Fruit fly (Drosophila melanogaster): Measurements from ENCODE around the gene lic.

The lic gene

DNA sequence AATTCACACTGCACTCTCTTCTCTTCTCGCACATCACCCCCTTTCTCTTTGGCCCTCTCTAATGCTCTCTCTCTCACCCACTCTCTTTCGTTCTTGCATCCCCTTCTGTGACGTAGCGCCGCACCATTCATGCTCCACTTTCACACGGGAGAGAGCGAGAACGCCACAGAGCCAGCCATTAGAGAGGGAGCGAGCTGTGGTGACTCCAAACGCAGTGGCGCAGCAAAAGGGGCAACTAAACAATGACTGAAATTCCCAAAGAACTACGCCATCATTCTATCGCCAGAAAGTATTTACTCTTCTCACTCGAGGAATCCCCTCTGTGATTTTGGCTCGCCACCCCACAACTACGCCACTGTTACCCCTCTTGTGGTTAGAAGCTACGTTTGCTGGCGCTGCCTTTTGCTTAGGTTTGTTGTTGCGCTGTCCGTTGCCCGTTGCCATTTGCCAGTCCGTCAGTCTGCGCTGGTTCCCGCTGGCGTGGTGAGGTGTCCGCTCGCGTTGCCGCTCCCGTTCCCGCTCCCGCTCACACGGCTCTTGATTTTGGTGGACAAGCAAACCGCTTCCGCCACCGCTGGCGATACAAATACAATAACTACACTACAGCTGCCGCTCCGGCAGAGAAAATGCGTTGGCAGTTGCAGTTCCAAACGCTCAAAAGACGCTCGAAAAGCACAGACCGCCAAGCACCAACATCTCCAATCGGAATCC is 40.3 kb downstream of the lic start (continued):
- peak; percentile 98 for TF ChIP-seq ro (GFP tag; IDR thresholded peaks at IDR 0.05)
- TF ChIP-seq CG11247 (GFP tag; IDR thresholded peaks at IDR 0.05), result peak; percentile 99
- TF ChIP-seq Meics (GFP tag; optimal IDR thresholded peaks at IDR 0.05), result peak; percentile 99
- peak; percentile 98 for TF ChIP-seq lbe (GFP tag; optimal IDR thresholded peaks at IDR 0.05)
- peak; percentile 18; the same call in 1 of the 2 replicates for TF ChIP-seq inv (GFP tag; IDR thresholded peaks at IDR 0.05; ENCODE audit: partially characterized antibody)
- TF ChIP-seq exex (tag; optimal IDR thresholded peaks at IDR 0.05), result peak; percentile 93
- peak; percentile 96 for TF ChIP-seq sd (tag; optimal IDR thresholded peaks at IDR 0.05)
- TF ChIP-seq Spps (tag; optimal IDR thresholded peaks at IDR 0.05), result peak; percentile 87
- TF ChIP-seq CG12299 (tag; optimal IDR thresholded peaks at IDR 0.05), result peak; percentile 97
- peak; percentile 99 for TF ChIP-seq vfl (GFP tag; optimal IDR thresholded peaks at IDR 0.05)
- peak; percentile 67 for TF ChIP-seq Dip2 (GFP tag; IDR thresholded peaks at IDR 0.05)
- TF ChIP-seq H2.0 (GFP tag; IDR thresholded peaks at IDR 0.05), result peak; percentile 99
- peak; percentile 99 for TF ChIP-seq CG14050 (GFP tag; IDR thresholded peaks at IDR 0.05)
- peak; percentile 97 for TF ChIP-seq fd96Cb (tag; optimal IDR thresholded peaks at IDR 0.05)
- TF ChIP-seq btn (GFP tag; optimal IDR thresholded peaks at IDR 0.05), result peak; percentile 98
- TF ChIP-seq dimm (GFP tag; IDR thresholded peaks at IDR 0.05), result peak; percentile 99
- TF ChIP-seq CG1832 (GFP tag; optimal IDR thresholded peaks at IDR 0.05), result peak; percentile 94
- TF ChIP-seq CG12236 (GFP tag; optimal IDR thresholded peaks at IDR 0.05), result peak; percentile 98
- TF ChIP-seq insv (GFP tag; optimal IDR thresholded peaks at IDR 0.05), result peak in 1 of 2 experiments; percentile 78
- TF ChIP-seq CG3995 (GFP tag; optimal IDR thresholded peaks at IDR 0.05), result peak; percentile 91
- peak; percentile 99 for TF ChIP-seq Dek (tag; optimal IDR thresholded peaks at IDR 0.05)
- peak in 1 of 2 experiments; percentile 87 for TF ChIP-seq Hr78 (GFP tag; optimal IDR thresholded peaks at IDR 0.05)
- peak; percentile 97 for TF ChIP-seq sima (GFP tag; optimal IDR thresholded peaks at IDR 0.05)
- peak; percentile 99 for TF ChIP-seq CG18619 (GFP tag; optimal IDR thresholded peaks at IDR 0.05)
- TF ChIP-seq PHDP (tag; optimal IDR thresholded peaks at IDR 0.05), result peak; percentile 98
- peak; percentile 99 for TF ChIP-seq CG4404 (GFP tag; IDR thresholded peaks at IDR 0.05)
- TF ChIP-seq CG3281 (GFP tag; optimal IDR thresholded peaks at IDR 0.05), result peak; percentile 98
- peak; percentile 99 for TF ChIP-seq CG3847 (GFP tag; IDR thresholded peaks at IDR 0.05)
- peak; percentile 96 for TF ChIP-seq abd-A (tag; optimal IDR thresholded peaks at IDR 0.05)
- TF ChIP-seq CG4854 (GFP tag; optimal IDR thresholded peaks at IDR 0.05), result peak; percentile 96
- peak; percentile 95 for TF ChIP-seq CG7987 (GFP tag; optimal IDR thresholded peaks at IDR 0.05)
- TF ChIP-seq CG17186 (GFP tag; optimal IDR thresholded peaks at IDR 0.05), result peak; percentile 89
- peak; percentile 99 for TF ChIP-seq HLH3B (GFP tag; IDR thresholded peaks at IDR 0.05)
- TF ChIP-seq maf-S (GFP tag; optimal IDR thresholded peaks at IDR 0.05), result peak; percentile 99
- TF ChIP-seq CG6791 (GFP tag; IDR thresholded peaks at IDR 0.05; ENCODE audit: partially characterized antibody), result peak; percentile 42; the same call in 1 of the 3 replicates
- TF ChIP-seq MTF-1 (GFP tag; optimal IDR thresholded peaks at IDR 0.05; ENCODE audit: borderline replicate concordance), result peak; percentile 96
- peak; percentile 99 for TF ChIP-seq CG8765 (GFP tag; IDR thresholded peaks at IDR 0.05)
- no peak for TF ChIP-seq pan (optimal IDR thresholded peaks at IDR 0.05)
- peak in 1 of 2 experiments; percentile 99 for TF ChIP-seq pan (GFP tag; optimal IDR thresholded peaks at IDR 0.05 in 1 of 2, IDR thresholded peaks at IDR 0.05 in 1 of 2)
- TF ChIP-seq CG13894 (tag; optimal IDR thresholded peaks at IDR 0.05), result peak; percentile 99
- TF ChIP-seq Bteb2 (GFP tag; optimal IDR thresholded peaks at IDR 0.05), result peak; percentile 99
- TF ChIP-seq cg (GFP tag; optimal IDR thresholded peaks at IDR 0.05), result no peak
- TF ChIP-seq CG3407 (GFP tag; optimal IDR thresholded peaks at IDR 0.05), result peak; percentile 96
- TF ChIP-seq Mrtf (GFP tag; IDR thresholded peaks at IDR 0.05), result peak; percentile 99
- peak; percentile 97 for TF ChIP-seq CG31224 (GFP tag; IDR thresholded peaks at IDR 0.05)
- peak; percentile 99 for TF ChIP-seq Ptx1 (GFP tag; IDR thresholded peaks at IDR 0.05)
- TF ChIP-seq nau (GFP tag; optimal IDR thresholded peaks at IDR 0.05), result peak; percentile 98
- TF ChIP-seq CG8359 (GFP tag; optimal IDR thresholded peaks at IDR 0.05; ENCODE audit: borderline replicate concordance), result peak; percentile 92

Data from whole organism, embryonic.